Worm (Caenorhabditis elegans) whole organism, young adult: ENCODE data around the gene T04C9.2.

Experiments used
- B0019.2 ChIP-seq: fragments of 200-800 bp; sonication (Bioruptor generic); conservative IDR thresholded peaks from 2 replicates; pipeline ENCODE4 v1.3.6; 2022; ENCODE audit warnings: missing genetic modification reagents, missing genetic modification characterization, missing compliant biosample characterization
- C06A6.2 ChIP-seq: fragments of 200-800 bp; sonication (Bioruptor generic); conservative IDR thresholded peaks from 2 replicates; pipeline ENCODE4 v1.3.6; 2022; ENCODE audit warnings: missing genetic modification characterization, missing compliant biosample characterization
- F10E7.11 ChIP-seq: sonication (generic microtip); optimal IDR thresholded peaks from 2 replicates; lab custom pipeline; 2017; ENCODE audit warnings: mild to moderate bottlenecking, missing genetic modification characterization, moderate library complexity, missing compliant biosample characterization
- F23B12.7 ChIP-seq: sonication (generic microtip); optimal IDR thresholded peaks from 2 replicates; lab custom pipeline; 2017; ENCODE audit warnings: missing genetic modification characterization, mild to moderate bottlenecking, missing compliant biosample characterization, antibody characterized with exemption, moderate library complexity; ENCODE audit not compliant: insufficient read depth
- F33H1.4 ChIP-seq: fragments of 200-800 bp; sonication (Bioruptor generic); IDR thresholded peaks from 2 replicates; pipeline ENCODE4 v1.3.6; 2022; ENCODE audit warnings: missing genetic modification reagents, missing genetic modification characterization, missing compliant biosample characterization
- F57A8.1 ChIP-seq: fragments of 200-800 bp; sonication (Bioruptor generic); optimal IDR thresholded peaks from 2 replicates; lab custom pipeline; 2018; ENCODE audit warnings: mild to moderate bottlenecking, missing genetic modification characterization, moderate library complexity, missing compliant biosample characterization
- K11D2.4 ChIP-seq: fragments of 200-800 bp; sonication (Bioruptor generic); IDR thresholded peaks from 2 replicates; pipeline ENCODE4 v1.3.6; 2022; ENCODE audit warnings: missing genetic modification reagents, missing genetic modification characterization, missing compliant biosample characterization
- Y53F4B.3 ChIP-seq: fragments of 200-800 bp; sonication (Bioruptor generic); IDR thresholded peaks from 2 replicates; pipeline ENCODE4 v1.3.6; 2022; ENCODE audit warnings: missing genetic modification reagents, missing genetic modification characterization, missing compliant biosample characterization
- Y53G8AR.9 ChIP-seq: fragments of 200-800 bp; sonication (Bioruptor generic); conservative IDR thresholded peaks from 2 replicates; pipeline ENCODE4 v1.3.6; 2022; ENCODE audit warnings: missing genetic modification reagents, missing genetic modification characterization, missing compliant biosample characterization
- Y67H2A.10 ChIP-seq: fragments of 200-800 bp; sonication (Bioruptor generic); conservative IDR thresholded peaks from 2 replicates; pipeline ENCODE4 v1.3.6; 2022; ENCODE audit warnings: missing genetic modification reagents, missing genetic modification characterization, missing compliant biosample characterization
- Y95B8A.8 ChIP-seq: fragments of 200-800 bp; sonication (Bioruptor generic); IDR thresholded peaks from 2 replicates; pipeline ENCODE4 v1.3.6; 2022; ENCODE audit warnings: missing genetic modification reagents, missing genetic modification characterization, missing compliant biosample characterization
- akir-1 ChIP-seq: fragments of 200-800 bp; sonication (Bioruptor generic); optimal IDR thresholded peaks from 2 replicates; lab custom pipeline; 2018; ENCODE audit warnings: mild to moderate bottlenecking, missing genetic modification characterization, moderate library complexity, missing compliant biosample characterization
- ama-1 ChIP-seq, 3 experiments: fragments of 150-350 bp in 1 of 3; sonication (generic microtip) in 2 of 3; optimal IDR thresholded peaks; 2 replicates each; lab custom pipeline; 2014 to 2018; ENCODE audit warnings: missing biosample characterization in 2 of 3, missing genetic modification characterization in 2 of 3, missing genetic modification reagents in 2 of 3
- atf-7 ChIP-seq: sonication (generic microtip); optimal IDR thresholded peaks from 2 replicates; lab custom pipeline; 2017; ENCODE audit warnings: mild to moderate bottlenecking, missing genetic modification characterization, missing compliant biosample characterization
- bed-1 ChIP-seq: fragments of 200-800 bp; sonication (Bioruptor generic); IDR thresholded peaks from 2 replicates; pipeline ENCODE4 v1.3.6; 2022; ENCODE audit warnings: missing genetic modification reagents, missing genetic modification characterization, missing compliant biosample characterization
- ccch-3 ChIP-seq: fragments of 200-800 bp; sonication (Bioruptor generic); optimal IDR thresholded peaks from 2 replicates; lab custom pipeline; 2018; ENCODE audit warnings: mild to moderate bottlenecking, missing genetic modification characterization, missing compliant biosample characterization
- ceh-91 ChIP-seq: fragments of 200-800 bp; sonication (Bioruptor generic); IDR thresholded peaks from 2 replicates; pipeline ENCODE4 v1.3.6; 2022; ENCODE audit warnings: missing genetic modification reagents, missing genetic modification characterization, missing compliant biosample characterization
- die-1 ChIP-seq: sonication (generic microtip); optimal IDR thresholded peaks from 2 replicates; lab custom pipeline; 2016; ENCODE audit warnings: missing genotype, mild to moderate bottlenecking, missing genetic modification characterization, missing compliant biosample characterization
- efl-1 ChIP-seq: fragments of 150-350 bp; optimal IDR thresholded peaks from 2 replicates; lab custom pipeline; 2014; ENCODE audit warnings: missing biosample characterization, missing genetic modification reagents, missing genetic modification characterization
- egl-44 ChIP-seq: fragments of 200-800 bp; sonication (Bioruptor generic); IDR thresholded peaks from 2 replicates; pipeline ENCODE4 v1.3.6; 2022; ENCODE audit warnings: missing genetic modification reagents, missing genetic modification characterization, missing compliant biosample characterization
- hmg-1.2 ChIP-seq: fragments of 200-800 bp; sonication (Bioruptor generic); IDR thresholded peaks from 2 replicates; pipeline ENCODE4 v1.3.6; 2022; ENCODE audit warnings: missing genetic modification reagents, missing genetic modification characterization, missing compliant biosample characterization
- hmg-20 ChIP-seq: fragments of 200-800 bp; sonication (Bioruptor generic); IDR thresholded peaks from 2 replicates; pipeline ENCODE4 v1.3.6; 2022; ENCODE audit warnings: missing genetic modification reagents, missing genetic modification characterization, missing compliant biosample characterization
- let-526 ChIP-seq: fragments of 200-800 bp; sonication (Bioruptor generic); IDR thresholded peaks from 2 replicates; pipeline ENCODE4 v1.3.6; 2022; ENCODE audit warnings: missing genetic modification reagents, missing genetic modification characterization, missing compliant biosample characterization
- lin-35 ChIP-seq, 3 experiments: fragments of 150-350 bp in 2 of 3; sonication (generic microtip) in 1 of 3; optimal IDR thresholded peaks; 2 replicates each; lab custom pipeline; 2014 to 2018; ENCODE audit warnings: missing biosample characterization in 3 of 3, missing genetic modification characterization in 3 of 3, missing genetic modification reagents in 3 of 3
- lin-40 ChIP-seq: sonication (generic microtip); optimal IDR thresholded peaks from 2 replicates; lab custom pipeline; 2016; ENCODE audit warnings: missing genetic modification characterization, mild to moderate bottlenecking, missing compliant biosample characterization, missing genotype, missing genetic modification reagents
- lin-54 ChIP-seq: fragments of 200-800 bp; sonication (Bioruptor generic); optimal IDR thresholded peaks from 2 replicates; lab custom pipeline; 2018; ENCODE audit warnings: mild to moderate bottlenecking, missing genetic modification characterization, missing compliant biosample characterization
- lsy-27 ChIP-seq: sonication (generic microtip); optimal IDR thresholded peaks from 2 replicates; lab custom pipeline; 2017; ENCODE audit warnings: missing genetic modification characterization, mild to moderate bottlenecking, missing compliant biosample characterization, antibody characterized with exemption, missing genotype, borderline replicate concordance; ENCODE audit not compliant: insufficient read depth
- madf-6 ChIP-seq: fragments of 200-800 bp; sonication (Bioruptor generic); IDR thresholded peaks from 2 replicates; pipeline ENCODE4 v1.3.6; 2022; ENCODE audit warnings: missing genetic modification reagents, missing genetic modification characterization, missing compliant biosample characterization
- madf-8 ChIP-seq: fragments of 200-800 bp; sonication (Bioruptor generic); conservative IDR thresholded peaks from 2 replicates; pipeline ENCODE4 v1.3.6; 2022; ENCODE audit warnings: missing genetic modification reagents, missing genetic modification characterization, missing compliant biosample characterization
- mcd-1 ChIP-seq: fragments of 200-800 bp; sonication (Bioruptor generic); IDR thresholded peaks from 2 replicates; pipeline ENCODE4 v1.3.6; 2022; ENCODE audit warnings: missing genetic modification reagents, missing genetic modification characterization, missing compliant biosample characterization
- nfyb-1 ChIP-seq: fragments of 200-800 bp; sonication (Bioruptor generic); IDR thresholded peaks from 2 replicates; pipeline ENCODE4 v1.3.6; 2022; ENCODE audit warnings: missing genetic modification reagents, missing genetic modification characterization, missing compliant biosample characterization
- nhr-80 ChIP-seq: sonication (generic microtip); optimal IDR thresholded peaks from 2 replicates; lab custom pipeline; 2016; ENCODE audit warnings: missing genetic modification characterization, missing compliant biosample characterization
- pha-4 ChIP-seq: fragments of 150-350 bp; sonication (generic microtip); optimal IDR thresholded peaks from 2 replicates; lab custom pipeline; 2014; ENCODE audit warnings: missing biosample characterization, missing genetic modification reagents, missing genetic modification characterization
- rcor-1 ChIP-seq: fragments of 200-800 bp; sonication (Bioruptor generic); IDR thresholded peaks from 2 replicates; pipeline ENCODE4 v1.3.6; 2022; ENCODE audit warnings: missing genetic modification reagents, missing genetic modification characterization, missing compliant biosample characterization
- rec-8 ChIP-seq, 2 experiments: sonication (generic microtip); optimal IDR thresholded peaks; 2 replicates each; lab custom pipeline; 2016; ENCODE audit warnings: mild to moderate bottlenecking in 2 of 2, missing genetic modification characterization in 2 of 2, missing genetic modification reagents in 2 of 2, missing genotype in 2 of 2, missing biosample characterization in 1 of 2, missing compliant biosample characterization in 1 of 2, moderate library complexity in 1 of 2
- sdz-38 ChIP-seq: sonication (generic microtip); optimal IDR thresholded peaks from 2 replicates; lab custom pipeline; 2016; ENCODE audit warnings: missing genotype, missing genetic modification characterization, missing compliant biosample characterization
- snpc-1.1 ChIP-seq: sonication (generic microtip); optimal IDR thresholded peaks from 2 replicates; lab custom pipeline; 2017; ENCODE audit warnings: missing genetic modification characterization, mild to moderate bottlenecking, missing compliant biosample characterization, antibody characterized with exemption, moderate library complexity, missing genotype, missing genetic modification reagents; ENCODE audit not compliant: insufficient read depth
- snpc-1.3 ChIP-seq: sonication (generic microtip); optimal IDR thresholded peaks from 2 replicates; lab custom pipeline; 2017; ENCODE audit warnings: missing genetic modification characterization, mild to moderate bottlenecking, missing compliant biosample characterization, antibody characterized with exemption, moderate library complexity, missing genotype, missing genetic modification reagents; ENCODE audit not compliant: insufficient read depth
- somi-1 ChIP-seq: fragments of 200-800 bp; sonication (Bioruptor generic); optimal IDR thresholded peaks from 2 replicates; lab custom pipeline; 2018; ENCODE audit warnings: mild to moderate bottlenecking, missing genetic modification characterization, missing compliant biosample characterization
- tlf-1 ChIP-seq: fragments of 200-800 bp; sonication (Bioruptor generic); optimal IDR thresholded peaks from 2 replicates; lab custom pipeline; 2018; ENCODE audit warnings: mild to moderate bottlenecking, missing genetic modification characterization, missing compliant biosample characterization
- unc-62 ChIP-seq: fragments of 150-350 bp; optimal IDR thresholded peaks from 2 replicates; lab custom pipeline; 2014; ENCODE audit warnings: missing biosample characterization, missing genetic modification reagents, missing genetic modification characterization
- ztf-25 ChIP-seq: fragments of 200-800 bp; sonication (Bioruptor generic); IDR thresholded peaks from 2 replicates; pipeline ENCODE4 v1.3.6; 2022; ENCODE audit warnings: missing genetic modification reagents, missing genetic modification characterization, missing compliant biosample characterization
- ztf-26 ChIP-seq: sonication (generic microtip); optimal IDR thresholded peaks from 2 replicates; lab custom pipeline; 2017; ENCODE audit warnings: missing genetic modification characterization, missing compliant biosample characterization
- ztf-3 ChIP-seq: fragments of 200-800 bp; sonication (Bioruptor generic); optimal IDR thresholded peaks from 2 replicates; lab custom pipeline; 2018; ENCODE audit warnings: mild to moderate bottlenecking, missing genetic modification characterization, missing compliant biosample characterization
- ztf-6 ChIP-seq: fragments of 200-800 bp; sonication (Bioruptor generic); IDR thresholded peaks from 2 replicates; pipeline ENCODE4 v1.3.6; 2022; ENCODE audit warnings: missing genetic modification reagents, missing genetic modification characterization, missing compliant biosample characterization

The T04C9.2 gene

DNA sequence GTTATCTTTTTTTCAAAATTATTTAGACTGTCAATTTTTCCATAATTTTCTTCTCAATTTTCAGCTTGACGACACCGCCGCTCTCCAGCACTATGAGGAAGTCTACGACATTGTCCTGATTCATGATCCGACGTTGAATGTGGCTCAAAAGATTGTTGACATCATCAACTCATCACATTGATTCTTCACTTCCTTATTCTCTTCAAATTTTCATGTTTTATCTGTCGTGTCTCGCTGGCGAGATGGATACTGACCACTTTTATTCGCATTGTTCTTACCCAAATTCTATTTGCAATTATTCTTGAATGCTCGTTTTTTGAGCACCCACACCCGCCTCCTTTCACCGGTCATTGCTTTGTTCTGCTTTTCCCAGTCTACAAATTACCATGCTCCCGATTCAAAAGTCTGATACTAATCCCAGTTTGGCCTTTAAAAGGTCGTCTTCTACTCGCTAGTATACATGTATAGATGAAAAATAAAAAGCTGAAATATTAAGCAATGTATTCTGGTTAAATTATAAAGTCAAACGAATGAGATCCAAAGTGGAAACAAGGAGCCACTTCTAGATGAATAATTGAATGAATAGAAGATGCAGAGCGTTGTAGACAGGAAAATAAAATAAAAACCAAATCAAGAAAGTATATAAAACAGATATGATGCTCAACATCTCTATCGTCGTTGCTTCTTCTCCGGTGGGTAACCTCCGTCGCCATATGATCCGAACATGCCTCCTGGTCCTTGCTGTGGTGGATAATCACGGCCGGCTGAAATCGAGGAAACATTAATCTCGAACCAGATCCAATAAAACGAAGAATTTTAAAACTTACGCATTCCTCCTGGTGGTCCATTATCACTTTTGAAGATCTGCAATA is 38.4 kb upstream of the T04C9.2 start (continued):
- TF ChIP-seq K11D2.4 (GFP tag; lab: Robert Waterston, UW) (0 out of 2 replicates have a peak, but pooled peaks have one; percentile 22), F33H1.4 (GFP tag; lab: Robert Waterston, UW) (no peak), F23B12.7 (tag; lab: Kevin White, UChicago) (no peak), unc-62 (GFP tag; lab: Kevin White, UChicago) (no peak), nhr-80 (no peak), let-526 (GFP tag; lab: Robert Waterston, UW) (no peak), Y67H2A.10 (no peak), rec-8 (tag; optimal IDR thresholded peaks at IDR 0.05; lab: Kevin White, UChicago) (peak; percentile 7 to 29), ztf-25 (no peak), bed-1 (GFP tag; lab: Robert Waterston, UW) (no peak), ztf-6 (GFP tag; lab: Robert Waterston, UW) (no peak), ceh-91 (GFP tag; lab: Robert Waterston, UW) (no peak), ama-1 (optimal IDR thresholded peaks at IDR 0.05; lab: Kevin White, UChicago) (peak; percentile 2), ama-1 (GFP tag; optimal IDR thresholded peaks at IDR 0.05; lab: Kevin White, UChicago) (peak in 1 of 2 experiments; percentile 70), egl-44 (no peak), lin-54 (GFP tag; lab: Kevin White, UChicago) (peak; percentile 33), hmg-20 (GFP tag; lab: Robert Waterston, UW) (peak; percentile 28; the same call in 1 of the 2 replicates), Y53G8AR.9 (GFP tag; lab: Robert Waterston, UW) (peak; percentile 63), pha-4 (tag; lab: Kevin White, UChicago) (no peak), snpc-1.3 (tag; lab: Kevin White, UChicago) (no peak), tlf-1 (GFP tag; lab: Kevin White, UChicago) (peak; percentile 43), lsy-27 (tag; lab: Kevin White, UChicago) (no peak), F57A8.1 (GFP tag; lab: Kevin White, UChicago) (no peak), akir-1 (GFP tag; lab: Kevin White, UChicago) (no peak), rcor-1 (no peak), Y53F4B.3 (GFP tag; lab: Robert Waterston, UW) (no peak), Y95B8A.8 (no peak), efl-1 (GFP tag; lab: Kevin White, UChicago) (no peak), somi-1 (peak; percentile 11), die-1 (no peak), madf-6 (GFP tag; lab: Robert Waterston, UW) (0 out of 2 replicates have a peak, but pooled peaks have one; percentile 23), atf-7 (tag; lab: Kevin White, UChicago) (no peak), F10E7.11 (tag; lab: Kevin White, UChicago) (peak; percentile 21), B0019.2 (GFP tag; lab: Robert Waterston, UW) (no peak), lin-35 (GFP tag; optimal IDR thresholded peaks at IDR 0.05; lab: Kevin White, UChicago) (peak in 1 of 3 experiments; percentile 52), sdz-38 (tag; lab: Kevin White, UChicago) (no peak), lin-40 (no peak), nfyb-1 (0 out of 2 replicates have a peak, but pooled peaks have one; percentile 54), snpc-1.1 (tag; lab: Kevin White, UChicago) (no peak), mcd-1 (no peak; the same call in 1 of the 2 replicates), ztf-26 (no peak), ccch-3 (no peak), madf-8 (no peak), C06A6.2 (GFP tag; lab: Robert Waterston, UW) (no peak), hmg-1.2 (GFP tag; lab: Robert Waterston, UW) (no peak), ztf-3 (GFP tag; lab: Kevin White, UChicago) (no peak)
